Worm (Caenorhabditis elegans): ENCODE data around the gene C09G12.5.

- no peak for TF ChIP-seq tbx-2 (tag; optimal IDR thresholded peaks at IDR 0.05)
- TF ChIP-seq snpc-4 (tag; optimal IDR thresholded peaks at IDR 0.05), result no peak
- TF ChIP-seq elt-3 (tag; optimal IDR thresholded peaks at IDR 0.05), result no peak
- no peak for TF ChIP-seq pqm-1 (tag; optimal IDR thresholded peaks at IDR 0.05)
- TF ChIP-seq ztf-4 (tag; optimal IDR thresholded peaks at IDR 0.05), result no peak
- TF ChIP-seq lin-39 (tag; optimal IDR thresholded peaks at IDR 0.05), result no peak
- TF ChIP-seq nhr-28 (tag; optimal IDR thresholded peaks at IDR 0.05), result no peak
- TF ChIP-seq fkh-10 (GFP tag; optimal IDR thresholded peaks at IDR 0.05), result no peak
These were observed 12.3 kb downstream of the C09G12.5 start, which contains the start of gene srz-78 for ce11 chrIV:3491477-3491876.

Measured in whole organism, L3 larva.